Worm (Caenorhabditis elegans) whole organism, young adult: ENCODE data around the gene elf-1.

Experiments
- B0336.3 ChIP-seq: fragments of 200-800 bp; sonication (Bioruptor generic); IDR thresholded peaks from 2 replicates; pipeline ENCODE4 v1.3.6; 2022; ENCODE audit warnings: missing genetic modification characterization, missing compliant biosample characterization
- C17E4.6 ChIP-seq: fragments of 200-800 bp; sonication (Bioruptor generic); IDR thresholded peaks from 2 replicates; pipeline ENCODE4 v1.3.6; 2022; ENCODE audit warnings: missing genetic modification reagents, missing genetic modification characterization, missing compliant biosample characterization
- F33H1.4 ChIP-seq: fragments of 200-800 bp; sonication (Bioruptor generic); IDR thresholded peaks from 2 replicates; pipeline ENCODE4 v1.3.6; 2022; ENCODE audit warnings: missing genetic modification reagents, missing genetic modification characterization, missing compliant biosample characterization
- F49E8.2 ChIP-seq: sonication (generic microtip); optimal IDR thresholded peaks from 3 replicates; lab custom pipeline; 2017; ENCODE audit warnings: missing genetic modification characterization, mild to moderate bottlenecking, missing compliant biosample characterization, antibody characterized with exemption, moderate library complexity; ENCODE audit not compliant: insufficient read depth
- F55B11.4 ChIP-seq: sonication (generic microtip); optimal IDR thresholded peaks from 2 replicates; lab custom pipeline; 2016; ENCODE audit warnings: missing compliant biosample characterization, missing genetic modification characterization, borderline replicate concordance; ENCODE audit not compliant: insufficient read depth
- F57C9.4 ChIP-seq: sonication (generic microtip); optimal IDR thresholded peaks from 2 replicates; lab custom pipeline; 2017; ENCODE audit warnings: mild to moderate bottlenecking, missing genetic modification characterization, missing compliant biosample characterization
- T26A5.8 ChIP-seq: sonication (generic microtip); optimal IDR thresholded peaks from 2 replicates; lab custom pipeline; 2016; ENCODE audit warnings: missing genetic modification characterization, missing compliant biosample characterization
- Y53F4B.3 ChIP-seq: fragments of 200-800 bp; sonication (Bioruptor generic); IDR thresholded peaks from 2 replicates; pipeline ENCODE4 v1.3.6; 2022; ENCODE audit warnings: missing genetic modification reagents, missing genetic modification characterization, missing compliant biosample characterization
- Y67H2A.10 ChIP-seq: fragments of 200-800 bp; sonication (Bioruptor generic); conservative IDR thresholded peaks from 2 replicates; pipeline ENCODE4 v1.3.6; 2022; ENCODE audit warnings: missing genetic modification reagents, missing genetic modification characterization, missing compliant biosample characterization
- ZK185.1 ChIP-seq: sonication (generic microtip); optimal IDR thresholded peaks from 2 replicates; lab custom pipeline; 2016; ENCODE audit warnings: mild to moderate bottlenecking, missing genetic modification characterization, missing compliant biosample characterization; ENCODE audit not compliant: poor library complexity, severe bottlenecking
- atf-7 ChIP-seq: sonication (generic microtip); optimal IDR thresholded peaks from 2 replicates; lab custom pipeline; 2017; ENCODE audit warnings: mild to moderate bottlenecking, missing genetic modification characterization, missing compliant biosample characterization
- attf-5 ChIP-seq: fragments of 200-800 bp; sonication (Bioruptor generic); optimal IDR thresholded peaks from 2 replicates; lab custom pipeline; 2018; ENCODE audit warnings: mild to moderate bottlenecking, missing genetic modification characterization, missing compliant biosample characterization
- cebp-1 ChIP-seq, 2 experiments: fragments of 200-800 bp in 1 of 2; sonication (Bioruptor generic) in 1 of 2; sonication (generic microtip) in 1 of 2; IDR thresholded peaks in 1 of 2; optimal IDR thresholded peaks in 1 of 2; 2 replicates each; pipeline versions ENCODE4 v1.3.6 to Lab custom; 2017 to 2022; ENCODE audit warnings: missing compliant biosample characterization in 2 of 2, missing genetic modification characterization in 2 of 2, mild to moderate bottlenecking in 1 of 2, missing genetic modification reagents in 1 of 2, moderate library complexity in 1 of 2
- cebp-2 ChIP-seq: fragments of 200-800 bp; sonication (Bioruptor generic); IDR thresholded peaks from 2 replicates; pipeline ENCODE4 v1.3.6; 2022; ENCODE audit warnings: missing genetic modification characterization, missing compliant biosample characterization
- ceh-27 ChIP-seq: fragments of 200-800 bp; sonication (Bioruptor generic); optimal IDR thresholded peaks from 2 replicates; lab custom pipeline; 2018; ENCODE audit warnings: mild to moderate bottlenecking, missing genetic modification characterization, moderate library complexity, missing compliant biosample characterization
- die-1 ChIP-seq: sonication (generic microtip); optimal IDR thresholded peaks from 2 replicates; lab custom pipeline; 2016; ENCODE audit warnings: missing genotype, mild to moderate bottlenecking, missing genetic modification characterization, missing compliant biosample characterization
- dox-1 ChIP-seq: fragments of 200-800 bp; sonication (Bioruptor generic); IDR thresholded peaks from 2 replicates; pipeline ENCODE4 v1.3.6; 2022; ENCODE audit warnings: missing genetic modification reagents, missing genetic modification characterization, missing compliant biosample characterization
- dpl-1 ChIP-seq: fragments of 150-350 bp; optimal IDR thresholded peaks from 2 replicates; lab custom pipeline; 2014; ENCODE audit warnings: missing biosample characterization, missing genetic modification reagents, missing genetic modification characterization
- egl-44 ChIP-seq: fragments of 200-800 bp; sonication (Bioruptor generic); IDR thresholded peaks from 2 replicates; pipeline ENCODE4 v1.3.6; 2022; ENCODE audit warnings: missing genetic modification reagents, missing genetic modification characterization, missing compliant biosample characterization
- egrh-3 ChIP-seq: fragments of 200-800 bp; sonication (Bioruptor generic); IDR thresholded peaks from 2 replicates; pipeline ENCODE4 v1.3.6; 2022; ENCODE audit warnings: missing genetic modification reagents, missing genetic modification characterization, missing compliant biosample characterization
- hlh-26 ChIP-seq: fragments of 200-800 bp; sonication (Bioruptor generic); conservative IDR thresholded peaks from 2 replicates; pipeline ENCODE4 v1.3.6; 2022; ENCODE audit warnings: missing genetic modification reagents, missing genetic modification characterization, missing compliant biosample characterization
- hmg-1.2 ChIP-seq: fragments of 200-800 bp; sonication (Bioruptor generic); IDR thresholded peaks from 2 replicates; pipeline ENCODE4 v1.3.6; 2022; ENCODE audit warnings: missing genetic modification reagents, missing genetic modification characterization, missing compliant biosample characterization
- hmg-20 ChIP-seq: fragments of 200-800 bp; sonication (Bioruptor generic); IDR thresholded peaks from 2 replicates; pipeline ENCODE4 v1.3.6; 2022; ENCODE audit warnings: missing genetic modification reagents, missing genetic modification characterization, missing compliant biosample characterization
- lag-1 ChIP-seq: fragments of 200-800 bp; sonication (Bioruptor generic); IDR thresholded peaks from 2 replicates; pipeline ENCODE4 v1.3.6; 2022; ENCODE audit warnings: missing genetic modification reagents, missing genetic modification characterization, missing compliant biosample characterization
- lin-35 ChIP-seq, 3 experiments: fragments of 150-350 bp in 2 of 3; sonication (generic microtip) in 1 of 3; optimal IDR thresholded peaks; 2 replicates each; lab custom pipeline; 2014 to 2018; ENCODE audit warnings: missing biosample characterization in 3 of 3, missing genetic modification characterization in 3 of 3, missing genetic modification reagents in 3 of 3
- lin-54 ChIP-seq: fragments of 200-800 bp; sonication (Bioruptor generic); optimal IDR thresholded peaks from 2 replicates; lab custom pipeline; 2018; ENCODE audit warnings: mild to moderate bottlenecking, missing genetic modification characterization, missing compliant biosample characterization
- lsl-1 ChIP-seq: fragments of 200-800 bp; sonication (Bioruptor generic); optimal IDR thresholded peaks from 2 replicates; lab custom pipeline; 2018; ENCODE audit warnings: mild to moderate bottlenecking, missing genetic modification characterization, moderate library complexity, missing compliant biosample characterization
- lsy-27 ChIP-seq: sonication (generic microtip); optimal IDR thresholded peaks from 2 replicates; lab custom pipeline; 2017; ENCODE audit warnings: missing genetic modification characterization, mild to moderate bottlenecking, missing compliant biosample characterization, antibody characterized with exemption, missing genotype, borderline replicate concordance; ENCODE audit not compliant: insufficient read depth
- madf-6 ChIP-seq: fragments of 200-800 bp; sonication (Bioruptor generic); IDR thresholded peaks from 2 replicates; pipeline ENCODE4 v1.3.6; 2022; ENCODE audit warnings: missing genetic modification reagents, missing genetic modification characterization, missing compliant biosample characterization
- mcd-1 ChIP-seq: fragments of 200-800 bp; sonication (Bioruptor generic); IDR thresholded peaks from 2 replicates; pipeline ENCODE4 v1.3.6; 2022; ENCODE audit warnings: missing genetic modification reagents, missing genetic modification characterization, missing compliant biosample characterization
- pbrm-1 ChIP-seq: fragments of 200-800 bp; sonication (Bioruptor generic); IDR thresholded peaks from 2 replicates; pipeline ENCODE4 v1.3.6; 2022; ENCODE audit warnings: missing genetic modification reagents, missing genetic modification characterization, missing compliant biosample characterization
- rec-8 ChIP-seq, 2 experiments: sonication (generic microtip); optimal IDR thresholded peaks; 2 replicates each; lab custom pipeline; 2016; ENCODE audit warnings: mild to moderate bottlenecking in 2 of 2, missing genetic modification characterization in 2 of 2, missing genetic modification reagents in 2 of 2, missing genotype in 2 of 2, missing biosample characterization in 1 of 2, missing compliant biosample characterization in 1 of 2, moderate library complexity in 1 of 2
- rpc-1 ChIP-seq, 2 experiments: fragments of 150-350 bp in 1 of 2; sonication (generic microtip) in 1 of 2; optimal IDR thresholded peaks; 2 replicates each; lab custom pipeline; 2014 to 2018; ENCODE audit warnings: missing biosample characterization in 1 of 2, missing genetic modification characterization in 1 of 2, missing genetic modification reagents in 1 of 2, missing genotype in 1 of 2
- sea-2 ChIP-seq: fragments of 200-800 bp; sonication (Bioruptor generic); IDR thresholded peaks from 2 replicates; pipeline ENCODE4 v1.3.6; 2022; ENCODE audit warnings: missing genetic modification characterization, missing compliant biosample characterization
- zfh-2 ChIP-seq: fragments of 200-800 bp; sonication (Bioruptor generic); conservative IDR thresholded peaks from 2 replicates; pipeline ENCODE4 v1.3.6; 2022; ENCODE audit warnings: missing genetic modification reagents, missing genetic modification characterization, missing compliant biosample characterization
- zim-3 ChIP-seq: sonication (generic microtip); optimal IDR thresholded peaks from 2 replicates; lab custom pipeline; 2017; ENCODE audit warnings: mild to moderate bottlenecking, missing genetic modification characterization, moderate library complexity, missing compliant biosample characterization
- ztf-22 ChIP-seq: fragments of 200-800 bp; sonication (Bioruptor generic); optimal IDR thresholded peaks from 2 replicates; lab custom pipeline; 2018; ENCODE audit warnings: mild to moderate bottlenecking, missing genetic modification characterization, moderate library complexity, missing compliant biosample characterization

Gene elf-1

DNA sequence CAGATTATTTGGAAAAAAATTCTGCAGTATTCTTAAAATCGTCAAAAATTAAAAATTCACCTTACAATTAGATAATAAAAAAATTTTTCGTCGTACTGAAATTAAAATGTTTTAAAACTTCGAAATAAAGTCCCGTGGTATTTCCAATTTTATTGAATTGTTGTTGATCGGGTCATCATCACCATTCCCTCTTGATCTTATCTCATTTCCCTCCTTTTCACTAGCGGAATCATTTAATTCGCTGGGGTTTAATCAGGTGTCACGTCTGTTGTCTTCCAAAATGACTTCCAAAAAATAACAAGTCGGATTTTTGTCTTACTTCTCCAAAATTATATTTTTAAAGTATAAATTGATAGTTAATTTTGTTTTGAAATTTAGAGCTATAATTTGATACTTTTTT is 32.3 kb upstream of the elf-1 start (continued):
- TF ChIP-seq attf-5, result no peak
- no peak for TF ChIP-seq sea-2 (GFP tag; lab: Robert Waterston, UW)
- no peak for TF ChIP-seq F33H1.4 (GFP tag; lab: Robert Waterston, UW)
- TF ChIP-seq, all 124 proteins: peak for 0

DNA sequence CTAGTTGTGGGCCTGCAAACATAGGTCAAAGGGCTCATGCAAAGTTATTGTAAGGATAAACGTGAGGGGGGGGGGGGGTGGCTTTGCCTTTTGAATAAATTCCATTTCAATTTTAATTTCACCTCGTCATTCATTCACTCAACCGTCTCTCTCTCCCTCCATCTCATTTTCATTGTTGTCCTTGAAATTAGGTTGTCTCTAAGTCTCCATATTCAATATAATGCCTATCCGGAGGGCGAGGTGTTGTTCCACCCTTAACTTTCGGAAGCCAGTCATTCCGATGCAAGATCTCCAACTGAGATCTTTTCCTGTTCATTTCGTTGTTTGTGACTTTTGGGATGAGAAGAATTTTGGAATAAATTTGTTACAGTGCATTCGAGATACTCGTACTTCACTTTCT is 31.7 kb upstream of the elf-1 start:
- TF ChIP-seq F49E8.2 (tag; lab: Kevin White, UChicago) (no peak), hlh-26 (GFP tag; lab: Robert Waterston, UW) (no peak)

DNA sequence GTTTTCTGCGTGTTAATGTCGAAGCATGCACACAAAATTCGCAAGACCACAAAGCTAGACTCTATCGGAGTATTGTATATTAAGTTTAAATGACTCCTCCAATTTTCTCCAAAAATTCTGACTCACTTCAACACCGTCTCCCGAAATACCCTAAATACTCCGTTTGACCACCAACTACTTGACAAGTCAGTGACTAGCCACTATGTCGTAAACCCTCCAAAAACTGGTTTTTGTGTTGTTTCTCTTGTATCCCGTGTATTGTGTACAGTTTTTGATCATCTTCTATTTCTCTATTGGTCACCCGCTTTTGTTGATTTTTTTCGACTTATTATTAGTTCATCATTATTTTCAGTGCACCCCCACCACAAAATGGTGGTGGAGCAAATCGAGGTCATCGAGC is 30.6 kb upstream of the elf-1 start, which contains the start of gene C09F5.1:
TSS of gene C09F5.1 (plus strand) at position 353 of the 400 bp plus-strand sequence.
- TF ChIP-seq F57C9.4 (tag; lab: Kevin White, UChicago) (no peak), hmg-20 (GFP tag; lab: Robert Waterston, UW) (no peak), ZK185.1 (tag; lab: Kevin White, UChicago) (no peak), Y53F4B.3 (GFP tag; lab: Robert Waterston, UW) (no peak), T26A5.8 (no peak), lin-54 (GFP tag; lab: Kevin White, UChicago) (no peak), B0336.3 (GFP tag; lab: Robert Waterston, UW) (no peak), zim-3 (tag; lab: Kevin White, UChicago) (no peak), rec-8 (tag; optimal IDR thresholded peaks at IDR 0.05; lab: Kevin White, UChicago) (no peak), lsl-1 (GFP tag; lab: Kevin White, UChicago) (no peak)
- TF ChIP-seq, all 124 proteins: peak for 0

DNA sequence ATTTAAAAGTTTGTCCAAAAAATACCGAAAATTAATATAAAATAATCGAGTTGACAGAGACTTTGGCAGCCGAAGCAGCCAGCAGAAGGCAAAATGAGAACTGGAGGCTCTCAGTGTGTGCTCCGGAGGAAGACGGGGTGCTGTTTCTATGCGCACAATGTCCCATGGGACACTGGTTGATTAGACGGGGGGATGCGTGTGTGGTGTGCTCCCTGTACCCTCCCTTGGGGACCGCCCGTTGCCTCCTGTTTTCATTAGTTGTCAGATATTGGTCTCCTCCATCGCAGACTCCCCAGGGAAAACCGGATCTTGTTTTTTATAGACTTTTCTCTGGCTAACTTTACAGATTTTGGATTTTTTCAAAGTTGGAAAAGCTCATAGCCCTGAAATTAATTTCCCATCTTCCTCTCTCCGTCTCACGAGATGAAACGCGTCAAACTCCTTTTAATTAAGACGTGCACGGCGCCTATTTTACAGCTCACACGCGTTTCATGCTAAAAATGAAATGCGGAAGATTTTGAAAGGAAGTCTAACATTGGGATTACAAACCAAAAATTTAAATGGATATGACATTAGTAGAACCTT is 23.7 kb upstream of the elf-1 start, which contains the start of gene C09F5.3:
TSS of gene C09F5.3 (minus strand) at position 94 of the 585 bp plus-strand sequence.
- TF ChIP-seq zfh-2 (GFP tag; lab: Robert Waterston, UW) (peak; percentile 42; the same call in 1 of the 2 replicates), B0336.3 (GFP tag; lab: Robert Waterston, UW) (no peak)

DNA sequence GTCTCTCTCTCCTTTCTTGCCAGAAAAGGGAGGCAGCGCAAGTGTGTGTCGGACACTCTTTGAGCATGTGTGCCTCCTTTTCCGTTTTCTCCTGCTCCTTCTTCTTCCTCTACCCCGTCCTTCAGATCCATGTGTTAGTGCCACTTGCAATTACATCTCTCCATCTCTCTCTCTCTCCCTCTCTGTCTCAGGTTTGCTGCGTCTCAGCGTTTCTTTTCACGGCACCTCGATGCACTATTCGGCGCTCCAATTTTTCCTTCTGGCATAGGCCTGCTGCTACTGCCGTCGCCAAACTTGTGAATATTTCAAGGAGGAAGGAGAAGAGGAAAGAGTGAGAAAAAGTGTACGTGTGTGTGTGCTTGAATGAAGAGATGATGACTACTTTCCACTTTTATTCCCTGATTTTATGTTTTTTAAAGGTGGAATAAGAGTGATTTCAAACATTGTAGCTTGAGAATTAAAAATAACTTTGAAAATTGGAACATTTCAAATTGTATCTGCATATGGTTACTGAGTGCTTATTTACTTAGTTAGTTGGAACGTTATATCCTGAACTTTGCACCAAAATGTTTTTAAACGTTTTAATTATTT is 20.6 kb upstream of the elf-1 start, which contains the start of gene W02B3.3:
TSS of gene W02B3.3 (minus strand) at position 131 of the 591 bp plus-strand sequence.
- TF ChIP-seq ztf-22 (GFP tag; lab: Kevin White, UChicago), result no peak
- TF ChIP-seq hmg-1.2 (GFP tag; lab: Robert Waterston, UW), result peak; percentile 41; the same call in 1 of the 2 replicates
- peak; percentile 17; the same call in 1 of the 2 replicates for TF ChIP-seq dox-1 (GFP tag; lab: Robert Waterston, UW)
- peak; percentile 66 for TF ChIP-seq ceh-27 (GFP tag; lab: Kevin White, UChicago)
- TF ChIP-seq cebp-2 (GFP tag; lab: Robert Waterston, UW), result no peak
- TF ChIP-seq C17E4.6, result no peak
- no peak for TF ChIP-seq madf-6
- TF ChIP-seq die-1 (tag; lab: Kevin White, UChicago), result no peak
- TF ChIP-seq egl-44 (GFP tag; lab: Robert Waterston, UW), result peak; percentile 26; the same call in 1 of the 2 replicates
- no peak for TF ChIP-seq atf-7
- no peak for TF ChIP-seq egrh-3 (GFP tag; lab: Robert Waterston, UW)
- no peak for TF ChIP-seq rpc-1 (optimal IDR thresholded peaks at IDR 0.05; lab: Kevin White, UChicago)
- no peak for TF ChIP-seq rpc-1 (tag; optimal IDR thresholded peaks at IDR 0.05; lab: Kevin White, UChicago)
- 0 out of 2 replicates have a peak, but pooled peaks have one; percentile 16 for TF ChIP-seq pbrm-1 (GFP tag; lab: Robert Waterston, UW)
- no peak for TF ChIP-seq dpl-1 (GFP tag; lab: Kevin White, UChicago)
- TF ChIP-seq mcd-1 (GFP tag; lab: Robert Waterston, UW), result peak; percentile 39; the same call in 1 of the 2 replicates
- no peak for TF ChIP-seq Y67H2A.10 (GFP tag; lab: Robert Waterston, UW)
- no peak for TF ChIP-seq lin-54 (GFP tag; lab: Kevin White, UChicago)
- no peak for TF ChIP-seq F55B11.4 (tag; lab: Kevin White, UChicago)
- peak in 1 of 3 experiments; percentile 45 for TF ChIP-seq lin-35 (GFP tag; optimal IDR thresholded peaks at IDR 0.05; lab: Kevin White, UChicago)
- TF ChIP-seq lag-1 (GFP tag; lab: Robert Waterston, UW), result no peak
- no peak for TF ChIP-seq lsy-27 (tag; lab: Kevin White, UChicago)
- TF ChIP-seq B0336.3 (GFP tag; lab: Robert Waterston, UW), result no peak
- no peak for TF ChIP-seq cebp-1 (GFP tag; IDR thresholded peaks at IDR 0.05; lab: Robert Waterston, UW)
- no peak for TF ChIP-seq cebp-1 (tag; optimal IDR thresholded peaks at IDR 0.05; lab: Kevin White, UChicago)
